Worm (Caenorhabditis elegans) whole organism, midembryonic: ENCODE results near the gene F44E5.4.

ENCODE experiments used
- T22C8.4 ChIP-seq: fragments of 200-800 bp; sonication (Bioruptor generic); IDR thresholded peaks from 2 replicates; pipeline ENCODE4 v1.3.6; 2022; ENCODE audit warnings: missing genetic modification characterization, missing compliant biosample characterization
- cog-1 ChIP-seq: sonication (generic microtip); optimal IDR thresholded peaks from 2 replicates; lab custom pipeline; 2016; ENCODE audit warnings: missing genetic modification characterization, missing compliant biosample characterization
- flt-1 ChIP-seq: fragments of 200-800 bp; sonication (Bioruptor generic); IDR thresholded peaks from 2 replicates; pipeline ENCODE4 v1.3.6; 2022; ENCODE audit warnings: missing genetic modification characterization, missing compliant biosample characterization
- klf-2 ChIP-seq: fragments of 200-800 bp; sonication (Bioruptor generic); conservative IDR thresholded peaks from 2 replicates; pipeline ENCODE4 v1.3.6; 2022; ENCODE audit warnings: missing genetic modification reagents, missing genetic modification characterization, missing compliant biosample characterization
- med-1 ChIP-seq: sonication (generic microtip); optimal IDR thresholded peaks from 2 replicates; lab custom pipeline; 2017; ENCODE audit warnings: missing genetic modification characterization, mild to moderate bottlenecking, missing compliant biosample characterization, antibody characterized with exemption, missing genetic modification reagents; ENCODE audit not compliant: insufficient read depth
- ref-1 ChIP-seq: fragments of 200-800 bp; sonication (Bioruptor generic); conservative IDR thresholded peaks from 2 replicates; pipeline ENCODE4 v1.3.6; 2022; ENCODE audit warnings: missing genetic modification reagents, missing genetic modification characterization, missing compliant biosample characterization
- tab-1 ChIP-seq: fragments of 200-800 bp; sonication (Bioruptor generic); IDR thresholded peaks from 2 replicates; pipeline ENCODE4 v1.3.6; 2022; ENCODE audit warnings: missing genetic modification characterization, missing compliant biosample characterization
- ztf-23 ChIP-seq: fragments of 200-800 bp; sonication (Bioruptor generic); IDR thresholded peaks from 2 replicates; pipeline ENCODE4 v1.3.6; 2022; ENCODE audit warnings: missing genetic modification reagents, missing genetic modification characterization, missing compliant biosample characterization
- ztf-29 ChIP-seq: fragments of 200-800 bp; sonication (Bioruptor generic); IDR thresholded peaks from 2 replicates; pipeline ENCODE4 v1.3.6; 2022; ENCODE audit warnings: missing genetic modification reagents, missing genetic modification characterization, missing compliant biosample characterization

The F44E5.4 gene

ce11 chrII:11732513-11732912, 26.6 kb downstream of the F44E5.4 start, which contains the start of gene F13D12.8:
Gene F13D12.8, minus strand, starts transcription at chrII:11732594.
- TF ChIP-seq med-1 (GFP tag; lab: Kevin White, UChicago) (no peak), flt-1 (GFP tag; lab: Robert Waterston, UW) (no peak), cog-1 (tag; lab: Kevin White, UChicago) (no peak), ref-1 (GFP tag; lab: Robert Waterston, UW) (no peak), klf-2 (no peak), ztf-29 (GFP tag; lab: Robert Waterston, UW) (no peak), tab-1 (GFP tag; lab: Robert Waterston, UW) (no peak), T22C8.4 (GFP tag; lab: Robert Waterston, UW) (no peak), ztf-23 (GFP tag; lab: Robert Waterston, UW) (no peak)

ce11 chrII:11731174-11731724, 27.9 kb downstream of the F44E5.4 start:
- TF ChIP-seq med-1 (GFP tag; lab: Kevin White, UChicago): no peak
- no peak for TF ChIP-seq ztf-29 (GFP tag; lab: Robert Waterston, UW)
- TF ChIP-seq ref-1 (GFP tag; lab: Robert Waterston, UW): no peak
- TF ChIP-seq tab-1 (GFP tag; lab: Robert Waterston, UW): no peak

ce11 chrII:11729757-11730535, 29.2 kb downstream of the F44E5.4 start:
- no peak for TF ChIP-seq cog-1 (tag; lab: Kevin White, UChicago)
- TF ChIP-seq tab-1 (GFP tag; lab: Robert Waterston, UW): no peak
- no peak for TF ChIP-seq ztf-29 (GFP tag; lab: Robert Waterston, UW)
- no peak for TF ChIP-seq klf-2
- no peak for TF ChIP-seq ztf-23 (GFP tag; lab: Robert Waterston, UW)
- TF ChIP-seq ref-1 (GFP tag; lab: Robert Waterston, UW): no peak
- no peak for TF ChIP-seq med-1 (GFP tag; lab: Kevin White, UChicago)
- TF ChIP-seq flt-1 (GFP tag; lab: Robert Waterston, UW): no peak

ce11 chrII:11728545-11729105, 30.5 kb downstream of the F44E5.4 start, which contains the start of gene alh-8:
Gene alh-8, plus strand, starts transcription at chrII:11729055.
- TF ChIP-seq med-1 (GFP tag; lab: Kevin White, UChicago) (no peak), ref-1 (GFP tag; lab: Robert Waterston, UW) (no peak), flt-1 (GFP tag; lab: Robert Waterston, UW) (no peak), klf-2 (no peak), T22C8.4 (GFP tag; lab: Robert Waterston, UW) (no peak), tab-1 (GFP tag; lab: Robert Waterston, UW) (no peak), ztf-23 (GFP tag; lab: Robert Waterston, UW) (no peak), ztf-29 (GFP tag; lab: Robert Waterston, UW) (no peak), cog-1 (tag; lab: Kevin White, UChicago) (no peak)

- no peak for TF ChIP-seq tab-1 (GFP tag; lab: Robert Waterston, UW)
- no peak for TF ChIP-seq flt-1 (GFP tag; lab: Robert Waterston, UW)
- no peak for TF ChIP-seq med-1 (GFP tag; lab: Kevin White, UChicago)
- TF ChIP-seq ztf-23 (GFP tag; lab: Robert Waterston, UW): no peak
- no peak for TF ChIP-seq T22C8.4 (GFP tag; lab: Robert Waterston, UW)
- no peak for TF ChIP-seq ref-1 (GFP tag; lab: Robert Waterston, UW)
- no peak for TF ChIP-seq klf-2
- TF ChIP-seq cog-1 (tag; lab: Kevin White, UChicago): no peak
- TF ChIP-seq ztf-29 (GFP tag; lab: Robert Waterston, UW): no peak
Observed at ce11 chrII:11727438-11727837, 31.7 kb downstream of the F44E5.4 start.

ce11 chrII:11726470-11727106, 32.5 kb downstream of the F44E5.4 start, which contains the start of gene F13D12.5:
Gene F13D12.5, plus strand, starts transcription at chrII:11726814.
- TF ChIP-seq flt-1 (GFP tag; lab: Robert Waterston, UW) (no peak), klf-2 (no peak), tab-1 (GFP tag; lab: Robert Waterston, UW) (no peak), ztf-23 (GFP tag; lab: Robert Waterston, UW) (no peak)

- TF ChIP-seq med-1 (GFP tag; lab: Kevin White, UChicago): no peak
- TF ChIP-seq ref-1 (GFP tag; lab: Robert Waterston, UW): no peak
Observed at ce11 chrII:11725615-11726014, 33.5 kb downstream of the F44E5.4 start.

ce11 chrII:11724362-11724761, 34.7 kb downstream of the F44E5.4 start:
- TF ChIP-seq med-1 (GFP tag; lab: Kevin White, UChicago) (no peak), ref-1 (GFP tag; lab: Robert Waterston, UW) (no peak), ztf-29 (GFP tag; lab: Robert Waterston, UW) (no peak), klf-2 (no peak), ztf-23 (GFP tag; lab: Robert Waterston, UW) (no peak), cog-1 (tag; lab: Kevin White, UChicago) (no peak), flt-1 (GFP tag; lab: Robert Waterston, UW) (no peak), tab-1 (GFP tag; lab: Robert Waterston, UW) (no peak), T22C8.4 (GFP tag; lab: Robert Waterston, UW) (no peak)

ce11 chrII:11723904-11724303, 35.2 kb downstream of the F44E5.4 start, which contains the start of gene ldh-1:
Gene ldh-1, plus strand, starts transcription at chrII:11724204.
- TF ChIP-seq med-1 (GFP tag; lab: Kevin White, UChicago) (no peak), tab-1 (GFP tag; lab: Robert Waterston, UW) (no peak), T22C8.4 (GFP tag; lab: Robert Waterston, UW) (no peak), klf-2 (no peak), ref-1 (GFP tag; lab: Robert Waterston, UW) (no peak), ztf-29 (GFP tag; lab: Robert Waterston, UW) (no peak), ztf-23 (GFP tag; lab: Robert Waterston, UW) (no peak), flt-1 (GFP tag; lab: Robert Waterston, UW) (no peak), cog-1 (tag; lab: Kevin White, UChicago) (no peak)
